Fruit fly (Drosophila melanogaster) whole organism, prepupa: ENCODE measurements around the gene vir-1.

Experiments
- Blimp-1 ChIP-seq: fragments of 200-800 bp; sonication (Bioruptor generic); optimal IDR thresholded peaks from 3 replicates; lab custom pipeline; 2017; ENCODE audit warnings: missing biosample characterization, missing genetic modification characterization, mild to moderate bottlenecking, moderate library complexity, missing genetic modification reagents
- CG11902 ChIP-seq: fragments of 200-800 bp; sonication (Bioruptor generic); optimal IDR thresholded peaks from 3 replicates; lab custom pipeline; 2016; ENCODE audit warnings: missing biosample characterization, missing genetic modification characterization
- CG34406 ChIP-seq: fragments of 200-800 bp; sonication (Bioruptor generic); optimal IDR thresholded peaks from 3 replicates; lab custom pipeline; 2016; ENCODE audit warnings: missing biosample characterization, missing genetic modification characterization
- CG4318 ChIP-seq: fragments of 200-800 bp; sonication (Bioruptor generic); optimal IDR thresholded peaks from 3 replicates; lab custom pipeline; 2017; ENCODE audit warnings: missing biosample characterization, mild to moderate bottlenecking, missing genetic modification characterization
- Eip93F ChIP-seq: fragments of 200-800 bp; sonication (Bioruptor generic); optimal IDR thresholded peaks from 2 replicates; lab custom pipeline; 2016; ENCODE audit warnings: missing biosample characterization, mild to moderate bottlenecking, missing genetic modification characterization

DNA sequence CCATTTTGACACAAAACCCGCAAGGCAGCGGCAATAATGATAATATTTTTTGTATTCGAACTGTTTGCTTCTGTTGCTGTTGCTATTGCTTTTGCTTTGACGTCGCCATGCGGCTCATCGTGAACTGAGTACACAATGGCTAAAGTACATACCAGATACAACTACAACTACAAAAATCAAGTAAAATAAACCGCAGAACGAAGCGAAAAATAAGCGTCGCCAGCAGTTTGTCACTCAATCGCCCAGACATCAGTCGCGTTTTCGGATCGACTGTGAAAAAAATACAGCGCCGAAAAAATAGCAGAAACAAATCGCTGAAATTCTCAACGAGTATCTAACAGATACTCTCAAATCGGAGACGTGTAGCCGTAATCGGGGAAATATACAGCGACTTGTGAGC, 53.6 kb downstream of the vir-1 start:
- no peak for TF ChIP-seq Blimp-1 (GFP tag; lab: Kevin White, UChicago)
- no peak for TF ChIP-seq Eip93F (GFP tag; lab: Kevin White, UChicago)
- TF ChIP-seq CG11902 (GFP tag; lab: Kevin White, UChicago): no peak
- TF ChIP-seq CG4318: no peak
- no peak for TF ChIP-seq CG34406 (GFP tag; lab: Kevin White, UChicago)
